Worm (Caenorhabditis elegans) whole organism, L1 larva: Measurements from ENCODE around the gene taf-3.

Experiments
- aha-1 ChIP-seq: fragments of 150-350 bp; optimal IDR thresholded peaks from 2 replicates; lab custom pipeline; 2014; ENCODE audit warnings: missing biosample characterization, missing genetic modification characterization
- ceh-63 ChIP-seq: fragments of 200-800 bp; sonication (Bioruptor generic); optimal IDR thresholded peaks from 2 replicates; lab custom pipeline; 2018; ENCODE audit warnings: mild to moderate bottlenecking, missing genetic modification characterization, missing compliant biosample characterization
- dpl-1 ChIP-seq, 3 experiments: fragments of 150-350 bp in 2 of 3; sonication (generic microtip) in 1 of 3; optimal IDR thresholded peaks; 2 replicates each; lab custom pipeline; 2014 to 2017; ENCODE audit warnings: missing biosample characterization in 3 of 3, missing genetic modification characterization in 3 of 3, missing genetic modification reagents in 3 of 3
- dsc-1 ChIP-seq: sonication (generic microtip); optimal IDR thresholded peaks from 2 replicates; lab custom pipeline; 2016; ENCODE audit warnings: mild to moderate bottlenecking, missing genetic modification characterization, missing compliant biosample characterization
- efl-1 ChIP-seq, 4 experiments: fragments of 150-350 bp; optimal IDR thresholded peaks in 3 of 4; peaks in 1 of 4; 1 replicate in 1 of 4; 2 replicates in 3 of 4; lab custom pipeline; 2014; ENCODE audit warnings: missing biosample characterization in 2 of 4, missing genetic modification characterization in 2 of 4, missing genetic modification reagents in 2 of 4
- efl-3 ChIP-seq: fragments of 200-800 bp; sonication (Bioruptor generic); optimal IDR thresholded peaks from 2 replicates; lab custom pipeline; 2018; ENCODE audit warnings: mild to moderate bottlenecking, missing genetic modification characterization, missing compliant biosample characterization
- elt-2 ChIP-seq: sonication (generic microtip); optimal IDR thresholded peaks from 2 replicates; lab custom pipeline; 2016; ENCODE audit warnings: missing genetic modification characterization, mild to moderate bottlenecking, inconsistent platforms, missing compliant biosample characterization, missing genetic modification reagents
- fos-1 ChIP-seq: fragments of 150-350 bp; optimal IDR thresholded peaks from 2 replicates; lab custom pipeline; 2014; ENCODE audit warnings: missing biosample characterization, missing genetic modification characterization
- lin-14 ChIP-seq: fragments of 200-800 bp; sonication (Bioruptor generic); optimal IDR thresholded peaks from 2 replicates; lab custom pipeline; 2018; ENCODE audit warnings: mild to moderate bottlenecking, missing genetic modification characterization, moderate library complexity, missing compliant biosample characterization
- lin-39 ChIP-seq: fragments of 150-350 bp; optimal IDR thresholded peaks from 2 replicates; lab custom pipeline; 2014; ENCODE audit warnings: missing biosample characterization, missing genetic modification reagents, missing genetic modification characterization
- lsy-2 ChIP-seq, 2 experiments: fragments of 150-350 bp; optimal IDR thresholded peaks; 2 replicates each; lab custom pipeline; 2014; ENCODE audit warnings: missing biosample characterization in 2 of 2, missing genetic modification characterization in 2 of 2
- mab-9 ChIP-seq: fragments of 200-800 bp; sonication (Bioruptor generic); IDR thresholded peaks from 2 replicates; pipeline ENCODE4 v1.3.6; 2022; ENCODE audit warnings: missing genetic modification reagents, missing genetic modification characterization, missing compliant biosample characterization
- nhr-19 ChIP-seq: fragments of 200-800 bp; sonication (Bioruptor generic); conservative IDR thresholded peaks from 2 replicates; pipeline ENCODE4 v1.3.6; 2022; ENCODE audit warnings: missing genetic modification characterization, missing compliant biosample characterization
- nhr-20 ChIP-seq: sonication (generic microtip); optimal IDR thresholded peaks from 2 replicates; lab custom pipeline; 2016; ENCODE audit warnings: mild to moderate bottlenecking, missing genetic modification characterization, missing compliant biosample characterization
- nhr-47 ChIP-seq: sonication (generic microtip); optimal IDR thresholded peaks from 2 replicates; lab custom pipeline; 2016; ENCODE audit warnings: mild to moderate bottlenecking, missing genetic modification characterization, moderate library complexity, missing compliant biosample characterization
- nhr-71 ChIP-seq: sonication (generic microtip); optimal IDR thresholded peaks from 2 replicates; lab custom pipeline; 2016; ENCODE audit warnings: mild to moderate bottlenecking, missing genetic modification characterization, moderate library complexity, missing compliant biosample characterization
- pag-3 ChIP-seq: sonication (generic microtip); optimal IDR thresholded peaks from 2 replicates; lab custom pipeline; 2017; ENCODE audit warnings: missing genetic modification characterization, mild to moderate bottlenecking, missing compliant biosample characterization, antibody characterized with exemption, borderline replicate concordance; ENCODE audit not compliant: insufficient read depth
- rnt-1 ChIP-seq: sonication (generic microtip); optimal IDR thresholded peaks from 2 replicates; lab custom pipeline; 2016; ENCODE audit warnings: mild to moderate bottlenecking, missing genetic modification characterization, moderate library complexity, missing compliant biosample characterization
- snpc-4 ChIP-seq: fragments of 150-350 bp; optimal IDR thresholded peaks from 2 replicates; lab custom pipeline; 2014; ENCODE audit warnings: missing biosample characterization, missing genetic modification characterization
- snu-23 ChIP-seq: sonication (generic microtip); optimal IDR thresholded peaks from 2 replicates; lab custom pipeline; 2016; ENCODE audit warnings: missing genetic modification characterization, missing compliant biosample characterization
- tbx-2 ChIP-seq: sonication (generic microtip); optimal IDR thresholded peaks from 2 replicates; lab custom pipeline; 2016; ENCODE audit warnings: missing genetic modification characterization, missing compliant biosample characterization
- unc-130 ChIP-seq: fragments of 150-350 bp; optimal IDR thresholded peaks from 2 replicates; lab custom pipeline; 2017; ENCODE audit warnings: missing biosample characterization, missing genetic modification characterization, inconsistent platforms
- unc-98 ChIP-seq: fragments of 200-800 bp; sonication (Bioruptor generic); IDR thresholded peaks from 2 replicates; pipeline ENCODE4 v1.3.6; 2022; ENCODE audit warnings: missing genetic modification characterization, missing compliant biosample characterization
- zag-1 ChIP-seq: fragments of 150-350 bp; optimal IDR thresholded peaks from 2 replicates; lab custom pipeline; 2014; ENCODE audit warnings: missing biosample characterization, missing genetic modification characterization
- ztf-4 ChIP-seq: fragments of 150-350 bp; optimal IDR thresholded peaks from 2 replicates; lab custom pipeline; 2014; ENCODE audit warnings: missing biosample characterization, missing genetic modification characterization

Gene taf-3

ce11 chrX:16391110-16391509, 58.9 kb downstream of the taf-3 start:
- no peak for TF ChIP-seq elt-2 (tag; lab: Kevin White, UChicago)
- TF ChIP-seq nhr-71, result peak; percentile 15
- TF ChIP-seq tbx-2, result no peak
- no peak for TF ChIP-seq dpl-1 (GFP tag; optimal IDR thresholded peaks at IDR 0.05; lab: Kevin White, UChicago)
- TF ChIP-seq lsy-2 (tag; optimal IDR thresholded peaks at IDR 0.05; lab: Kevin White, UChicago), result no peak
- no peak for TF ChIP-seq zag-1 (tag; lab: Kevin White, UChicago)
- peak; percentile 7 for TF ChIP-seq lin-14 (GFP tag; lab: Kevin White, UChicago)
- TF ChIP-seq rnt-1, result peak; percentile 31
- no peak for TF ChIP-seq ceh-63 (GFP tag; lab: Kevin White, UChicago)
- TF ChIP-seq efl-3 (GFP tag; lab: Kevin White, UChicago), result no peak

DNA sequence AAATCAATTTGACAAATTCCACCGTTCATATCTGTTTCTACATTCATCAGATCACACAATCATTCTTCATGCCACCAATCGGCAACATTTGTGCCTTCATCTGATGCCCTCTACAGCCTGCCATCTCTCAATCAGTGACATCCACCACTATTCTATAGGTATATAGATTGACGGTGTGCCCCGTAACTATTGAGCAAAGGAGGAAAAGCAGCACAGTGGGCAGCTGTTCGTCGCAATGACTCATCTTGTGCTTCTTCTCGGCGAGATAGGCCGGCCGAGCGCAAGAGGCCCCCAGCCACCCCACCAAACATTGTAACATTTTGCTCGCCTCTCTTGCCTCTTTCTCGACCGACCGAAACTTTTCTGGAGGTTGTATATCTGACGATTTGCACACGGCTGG, 59.9 kb downstream of the taf-3 start:
- TF ChIP-seq elt-2 (tag; lab: Kevin White, UChicago) (no peak), unc-98 (GFP tag; lab: Robert Waterston, UW) (0 out of 2 replicates have a peak, but pooled peaks have one; percentile 19), pag-3 (tag; lab: Kevin White, UChicago) (peak; percentile 93), ztf-4 (no peak), nhr-47 (tag; lab: Kevin White, UChicago) (peak; percentile 7), nhr-20 (tag; lab: Kevin White, UChicago) (peak; percentile 41), efl-1 (optimal IDR thresholded peaks at IDR 0.05; lab: Kevin White, UChicago) (no peak), efl-1 (GFP tag; optimal IDR thresholded peaks at IDR 0.05 in 1 of 2; lab: Kevin White, UChicago) (peak in 1 of 2 experiments; percentile 89), mab-9 (GFP tag; lab: Robert Waterston, UW) (no peak), snu-23 (GFP tag; lab: Kevin White, UChicago) (peak; percentile 53), unc-130 (peak; percentile 22), nhr-71 (peak; percentile 76), nhr-19 (GFP tag; lab: Robert Waterston, UW) (peak; percentile 50), lsy-2 (tag; optimal IDR thresholded peaks at IDR 0.05; lab: Kevin White, UChicago) (peak; percentile 14 to 44), dsc-1 (tag; lab: Kevin White, UChicago) (peak; percentile 37), aha-1 (tag; lab: Kevin White, UChicago) (no peak), tbx-2 (peak; percentile 7), snpc-4 (no peak), lin-39 (tag; lab: Kevin White, UChicago) (peak; percentile 2), fos-1 (tag; lab: Kevin White, UChicago) (peak; percentile 30), lin-14 (GFP tag; lab: Kevin White, UChicago) (peak; percentile 85), rnt-1 (peak; percentile 78)
